Fruit fly (Drosophila melanogaster) whole organism, adult: ENCODE results near the gene CG13457.

Experiments
- CG11617 ChIP-seq: fragments of 200-800 bp; sonication (Bioruptor generic); optimal IDR thresholded peaks from 2 replicates; lab custom pipeline; 2017; ENCODE audit warnings: mild to moderate bottlenecking, missing biosample characterization, missing genetic modification reagents, missing genetic modification characterization
- CG12768 ChIP-seq: fragments of 200-800 bp; sonication (Bioruptor generic); optimal IDR thresholded peaks from 2 replicates; lab custom pipeline; 2017; ENCODE audit warnings: missing biosample characterization, missing genetic modification characterization, mild to moderate bottlenecking, moderate library complexity, missing genetic modification reagents
- Clk ChIP-seq: fragments of 200-800 bp; sonication (Bioruptor generic); optimal IDR thresholded peaks from 2 replicates; lab custom pipeline; 2017; ENCODE audit warnings: missing biosample characterization, missing genetic modification characterization
- Crg-1 ChIP-seq: fragments of 200-800 bp; sonication (Bioruptor generic); optimal IDR thresholded peaks from 2 replicates; lab custom pipeline; 2016; ENCODE audit warnings: missing biosample characterization, missing genetic modification characterization
- Hr96 ChIP-seq: fragments of 200-800 bp; sonication (Bioruptor generic); optimal IDR thresholded peaks from 2 replicates; lab custom pipeline; 2016; ENCODE audit warnings: missing biosample characterization, missing genetic modification characterization
- kay ChIP-seq: fragments of 200-800 bp; sonication (Bioruptor generic); peaks from one replicate; lab custom pipeline; 2016; ENCODE audit warnings: missing biosample characterization, missing genetic modification characterization, borderline replicate concordance
- ovo ChIP-seq: fragments of 200-800 bp; sonication (Bioruptor generic); optimal IDR thresholded peaks from 2 replicates; lab custom pipeline; 2016; ENCODE audit warnings: missing biosample characterization, missing genetic modification characterization

- TF ChIP-seq ovo (GFP tag; lab: Kevin White, UChicago) (no peak), CG12768 (GFP tag; lab: Kevin White, UChicago) (no peak), Clk (GFP tag; lab: Kevin White, UChicago) (no peak), kay (GFP tag; lab: Kevin White, UChicago) (no peak), Hr96 (no peak), CG11617 (GFP tag; lab: Kevin White, UChicago) (no peak), Crg-1 (GFP tag; lab: Kevin White, UChicago) (no peak)
Measured at dm6 chr3L:15101639-15102413, 29.4 kb downstream of the CG13457 start.
